Worm (Caenorhabditis elegans) whole organism, early embryonic: ENCODE results near the gene mihp-2.

ENCODE experiments used
- B0310.2 ChIP-seq: sonication (generic microtip); optimal IDR thresholded peaks from 2 replicates; lab custom pipeline; 2016; ENCODE audit warnings: mild to moderate bottlenecking, missing genetic modification characterization, missing compliant biosample characterization
- aly-1 ChIP-seq: sonication (generic microtip); optimal IDR thresholded peaks from 2 replicates; lab custom pipeline; 2016; ENCODE audit warnings: missing genetic modification characterization, missing compliant biosample characterization
- ama-1 ChIP-seq: fragments of 150-350 bp; optimal IDR thresholded peaks from 2 replicates; lab custom pipeline; 2014
- ets-7 ChIP-seq: sonication (generic microtip); optimal IDR thresholded peaks from 2 replicates; lab custom pipeline; 2016; ENCODE audit warnings: missing genotype, missing genetic modification characterization, missing compliant biosample characterization
- flt-1 ChIP-seq: fragments of 200-800 bp; sonication (Bioruptor generic); IDR thresholded peaks from 2 replicates; pipeline ENCODE4 v1.3.6; 2022; ENCODE audit warnings: missing genetic modification characterization, missing compliant biosample characterization
- hmg-4 ChIP-seq: fragments of 200-800 bp; sonication (Bioruptor generic); optimal IDR thresholded peaks from 2 replicates; lab custom pipeline; 2018; ENCODE audit warnings: mild to moderate bottlenecking, missing genetic modification characterization, missing compliant biosample characterization
- hnd-1 ChIP-seq: sonication (generic microtip); optimal IDR thresholded peaks from 2 replicates; lab custom pipeline; 2016; ENCODE audit warnings: missing genetic modification characterization, missing compliant biosample characterization
- pes-1 ChIP-seq: fragments of 200-800 bp; sonication (Bioruptor generic); IDR thresholded peaks from 2 replicates; pipeline ENCODE4 v1.3.6; 2022; ENCODE audit warnings: missing genetic modification reagents, missing genetic modification characterization, missing compliant biosample characterization
- scrt-1 ChIP-seq: fragments of 200-800 bp; sonication (Bioruptor generic); IDR thresholded peaks from 2 replicates; pipeline ENCODE4 v1.3.6; 2022; ENCODE audit warnings: missing genetic modification characterization, missing compliant biosample characterization
- sea-1 ChIP-seq: fragments of 200-800 bp; sonication (Bioruptor generic); conservative IDR thresholded peaks from 2 replicates; pipeline ENCODE4 v1.3.6; 2022; ENCODE audit warnings: missing genetic modification characterization, missing compliant biosample characterization
- tbx-11 ChIP-seq: fragments of 200-800 bp; sonication (Bioruptor generic); IDR thresholded peaks from 2 replicates; pipeline ENCODE4 v1.3.6; 2022; ENCODE audit warnings: missing genetic modification characterization, missing compliant biosample characterization
- tbx-37 ChIP-seq: fragments of 200-800 bp; sonication (Bioruptor generic); conservative IDR thresholded peaks from 2 replicates; pipeline ENCODE4 v1.3.6; 2022; ENCODE audit warnings: missing genetic modification reagents, missing genetic modification characterization, missing compliant biosample characterization
- tra-4 ChIP-seq: sonication (generic microtip); optimal IDR thresholded peaks from 2 replicates; lab custom pipeline; 2017; ENCODE audit warnings: missing genetic modification characterization, missing compliant biosample characterization

ce11 chrV:18900437-18900836, 3.1 kb upstream of the mihp-2 start, which contains the start of gene nhr-243:
- TF ChIP-seq ama-1 (no peak), scrt-1 (GFP tag; lab: Robert Waterston, UW) (no peak), hnd-1 (tag; lab: Kevin White, UChicago) (no peak), aly-1 (tag; lab: Kevin White, UChicago) (no peak), tra-4 (tag; lab: Kevin White, UChicago) (no peak), hmg-4 (no peak), B0310.2 (no peak), tbx-37 (no peak), sea-1 (GFP tag; lab: Robert Waterston, UW) (no peak), tbx-11 (GFP tag; lab: Robert Waterston, UW) (no peak), flt-1 (GFP tag; lab: Robert Waterston, UW) (no peak), ets-7 (no peak), pes-1 (GFP tag; lab: Robert Waterston, UW) (no peak)
